Worm (Caenorhabditis elegans) whole organism, young adult: ENCODE data around the gene ifta-2.
A peak's percentile ranks its signal among the peaks of the same experiment; 100 is the strongest.

Source experiments
- B0261.1 ChIP-seq: sonication (generic microtip); optimal IDR thresholded peaks from 2 replicates; lab custom pipeline; 2016; ENCODE audit warnings: mild to moderate bottlenecking, missing genetic modification characterization, moderate library complexity, missing compliant biosample characterization
- F10E7.11 ChIP-seq: sonication (generic microtip); optimal IDR thresholded peaks from 2 replicates; lab custom pipeline; 2017; ENCODE audit warnings: mild to moderate bottlenecking, missing genetic modification characterization, moderate library complexity, missing compliant biosample characterization
- F22D6.2 ChIP-seq: sonication (generic microtip); optimal IDR thresholded peaks from 2 replicates; lab custom pipeline; 2016; ENCODE audit warnings: mild to moderate bottlenecking, missing genetic modification characterization, missing compliant biosample characterization
- F37B4.10 ChIP-seq: fragments of 200-800 bp; sonication (Bioruptor generic); IDR thresholded peaks from 2 replicates; pipeline ENCODE4 v1.3.6; 2022; ENCODE audit warnings: missing genetic modification characterization, missing compliant biosample characterization
- F57A8.1 ChIP-seq: fragments of 200-800 bp; sonication (Bioruptor generic); optimal IDR thresholded peaks from 2 replicates; lab custom pipeline; 2018; ENCODE audit warnings: mild to moderate bottlenecking, missing genetic modification characterization, moderate library complexity, missing compliant biosample characterization
- K12H6.12 ChIP-seq: fragments of 200-800 bp; sonication (Bioruptor generic); optimal IDR thresholded peaks from 2 replicates; lab custom pipeline; 2018; ENCODE audit warnings: mild to moderate bottlenecking, missing genetic modification characterization, missing compliant biosample characterization
- T26A5.8 ChIP-seq: sonication (generic microtip); optimal IDR thresholded peaks from 2 replicates; lab custom pipeline; 2016; ENCODE audit warnings: missing genetic modification characterization, missing compliant biosample characterization
- Y56A3A.18 ChIP-seq: fragments of 200-800 bp; sonication (Bioruptor generic); IDR thresholded peaks from 2 replicates; pipeline ENCODE4 v1.3.6; 2022; ENCODE audit warnings: missing genetic modification reagents, missing genetic modification characterization, missing compliant biosample characterization
- Y95B8A.8 ChIP-seq: fragments of 200-800 bp; sonication (Bioruptor generic); IDR thresholded peaks from 2 replicates; pipeline ENCODE4 v1.3.6; 2022; ENCODE audit warnings: missing genetic modification reagents, missing genetic modification characterization, missing compliant biosample characterization
- aptf-3 ChIP-seq: fragments of 200-800 bp; sonication (Bioruptor generic); IDR thresholded peaks from 2 replicates; pipeline ENCODE4 v1.3.6; 2022; ENCODE audit warnings: missing genetic modification characterization, missing compliant biosample characterization
- atf-7 ChIP-seq: sonication (generic microtip); optimal IDR thresholded peaks from 2 replicates; lab custom pipeline; 2017; ENCODE audit warnings: mild to moderate bottlenecking, missing genetic modification characterization, missing compliant biosample characterization
- attf-3 ChIP-seq: fragments of 200-800 bp; sonication (Bioruptor generic); conservative IDR thresholded peaks from 2 replicates; pipeline ENCODE4 v1.3.6; 2022; ENCODE audit warnings: missing genetic modification reagents, missing genetic modification characterization, missing compliant biosample characterization
- attf-5 ChIP-seq: fragments of 200-800 bp; sonication (Bioruptor generic); optimal IDR thresholded peaks from 2 replicates; lab custom pipeline; 2018; ENCODE audit warnings: mild to moderate bottlenecking, missing genetic modification characterization, missing compliant biosample characterization
- attf-6 ChIP-seq: fragments of 200-800 bp; sonication (Bioruptor generic); IDR thresholded peaks from 2 replicates; pipeline ENCODE4 v1.3.6; 2022; ENCODE audit warnings: missing genetic modification reagents, missing genetic modification characterization, missing compliant biosample characterization
- bed-2 ChIP-seq: fragments of 200-800 bp; sonication (Bioruptor generic); IDR thresholded peaks from 2 replicates; pipeline ENCODE4 v1.3.6; 2022; ENCODE audit warnings: missing genetic modification reagents, missing genetic modification characterization, missing compliant biosample characterization
- ceh-27 ChIP-seq: fragments of 200-800 bp; sonication (Bioruptor generic); optimal IDR thresholded peaks from 2 replicates; lab custom pipeline; 2018; ENCODE audit warnings: mild to moderate bottlenecking, missing genetic modification characterization, moderate library complexity, missing compliant biosample characterization
- dox-1 ChIP-seq: fragments of 200-800 bp; sonication (Bioruptor generic); IDR thresholded peaks from 2 replicates; pipeline ENCODE4 v1.3.6; 2022; ENCODE audit warnings: missing genetic modification reagents, missing genetic modification characterization, missing compliant biosample characterization
- dpl-1 ChIP-seq: fragments of 150-350 bp; optimal IDR thresholded peaks from 2 replicates; lab custom pipeline; 2014; ENCODE audit warnings: missing biosample characterization, missing genetic modification reagents, missing genetic modification characterization
- egl-18 ChIP-seq: fragments of 200-800 bp; sonication (Bioruptor generic); IDR thresholded peaks from 2 replicates; pipeline ENCODE4 v1.3.6; 2022; ENCODE audit warnings: missing genetic modification reagents, missing genetic modification characterization, missing compliant biosample characterization
- ets-4 ChIP-seq: fragments of 200-800 bp; sonication (Bioruptor generic); optimal IDR thresholded peaks from 2 replicates; lab custom pipeline; 2018; ENCODE audit warnings: mild to moderate bottlenecking, missing genetic modification characterization, missing compliant biosample characterization
- hmg-20 ChIP-seq: fragments of 200-800 bp; sonication (Bioruptor generic); IDR thresholded peaks from 2 replicates; pipeline ENCODE4 v1.3.6; 2022; ENCODE audit warnings: missing genetic modification reagents, missing genetic modification characterization, missing compliant biosample characterization
- hsf-1 ChIP-seq: fragments of 200-800 bp; sonication (Bioruptor generic); IDR thresholded peaks from 2 replicates; pipeline ENCODE4 v1.3.6; 2022; ENCODE audit warnings: missing genetic modification reagents, missing genetic modification characterization, missing compliant biosample characterization
- let-607 ChIP-seq, 2 experiments: fragments of 200-800 bp in 1 of 2; sonication (Bioruptor generic) in 1 of 2; sonication (generic microtip) in 1 of 2; optimal IDR thresholded peaks; 2 replicates each; lab custom pipeline; 2016 to 2018; ENCODE audit warnings: mild to moderate bottlenecking in 2 of 2, missing compliant biosample characterization in 2 of 2, missing genetic modification characterization in 2 of 2, moderate library complexity in 2 of 2, missing genotype in 1 of 2
- lin-40 ChIP-seq: sonication (generic microtip); optimal IDR thresholded peaks from 2 replicates; lab custom pipeline; 2016; ENCODE audit warnings: missing genetic modification characterization, mild to moderate bottlenecking, missing compliant biosample characterization, missing genotype, missing genetic modification reagents
- lin-54 ChIP-seq: fragments of 200-800 bp; sonication (Bioruptor generic); optimal IDR thresholded peaks from 2 replicates; lab custom pipeline; 2018; ENCODE audit warnings: mild to moderate bottlenecking, missing genetic modification characterization, missing compliant biosample characterization
- lir-1 ChIP-seq: fragments of 200-800 bp; sonication (Bioruptor generic); conservative IDR thresholded peaks from 2 replicates; pipeline ENCODE4 v1.3.6; 2022; ENCODE audit warnings: missing genetic modification reagents, missing genetic modification characterization, missing compliant biosample characterization
- lsy-27 ChIP-seq: sonication (generic microtip); optimal IDR thresholded peaks from 2 replicates; lab custom pipeline; 2017; ENCODE audit warnings: missing genetic modification characterization, mild to moderate bottlenecking, missing compliant biosample characterization, antibody characterized with exemption, missing genotype, borderline replicate concordance; ENCODE audit not compliant: insufficient read depth
- madf-3 ChIP-seq: fragments of 200-800 bp; sonication (Bioruptor generic); IDR thresholded peaks from 2 replicates; pipeline ENCODE4 v1.3.6; 2022; ENCODE audit warnings: missing genetic modification reagents, missing genetic modification characterization, missing compliant biosample characterization
- madf-8 ChIP-seq: fragments of 200-800 bp; sonication (Bioruptor generic); conservative IDR thresholded peaks from 2 replicates; pipeline ENCODE4 v1.3.6; 2022; ENCODE audit warnings: missing genetic modification reagents, missing genetic modification characterization, missing compliant biosample characterization
- mcd-1 ChIP-seq: fragments of 200-800 bp; sonication (Bioruptor generic); IDR thresholded peaks from 2 replicates; pipeline ENCODE4 v1.3.6; 2022; ENCODE audit warnings: missing genetic modification reagents, missing genetic modification characterization, missing compliant biosample characterization
- nhr-80 ChIP-seq: sonication (generic microtip); optimal IDR thresholded peaks from 2 replicates; lab custom pipeline; 2016; ENCODE audit warnings: missing genetic modification characterization, missing compliant biosample characterization
- nhr-90 ChIP-seq: sonication (generic microtip); optimal IDR thresholded peaks from 2 replicates; lab custom pipeline; 2016; ENCODE audit warnings: missing genotype, mild to moderate bottlenecking, missing genetic modification characterization, missing compliant biosample characterization
- pbrm-1 ChIP-seq: fragments of 200-800 bp; sonication (Bioruptor generic); IDR thresholded peaks from 2 replicates; pipeline ENCODE4 v1.3.6; 2022; ENCODE audit warnings: missing genetic modification reagents, missing genetic modification characterization, missing compliant biosample characterization
- rcor-1 ChIP-seq: fragments of 200-800 bp; sonication (Bioruptor generic); IDR thresholded peaks from 2 replicates; pipeline ENCODE4 v1.3.6; 2022; ENCODE audit warnings: missing genetic modification reagents, missing genetic modification characterization, missing compliant biosample characterization
- rec-8 ChIP-seq, 2 experiments: sonication (generic microtip); optimal IDR thresholded peaks; 2 replicates each; lab custom pipeline; 2016; ENCODE audit warnings: mild to moderate bottlenecking in 2 of 2, missing genetic modification characterization in 2 of 2, missing genetic modification reagents in 2 of 2, missing genotype in 2 of 2, missing biosample characterization in 1 of 2, missing compliant biosample characterization in 1 of 2, moderate library complexity in 1 of 2
- repo-1 ChIP-seq: sonication (generic microtip); optimal IDR thresholded peaks from 2 replicates; lab custom pipeline; 2017; ENCODE audit warnings: mild to moderate bottlenecking, missing genetic modification characterization, missing compliant biosample characterization
- sea-2 ChIP-seq: fragments of 200-800 bp; sonication (Bioruptor generic); IDR thresholded peaks from 2 replicates; pipeline ENCODE4 v1.3.6; 2022; ENCODE audit warnings: missing genetic modification characterization, missing compliant biosample characterization
- snpc-1.3 ChIP-seq: sonication (generic microtip); optimal IDR thresholded peaks from 2 replicates; lab custom pipeline; 2017; ENCODE audit warnings: missing genetic modification characterization, mild to moderate bottlenecking, missing compliant biosample characterization, antibody characterized with exemption, moderate library complexity, missing genotype, missing genetic modification reagents; ENCODE audit not compliant: insufficient read depth
- tbx-9 ChIP-seq: sonication (generic microtip); optimal IDR thresholded peaks from 2 replicates; lab custom pipeline; 2016; ENCODE audit warnings: borderline replicate concordance, missing genetic modification characterization, inconsistent platforms, missing compliant biosample characterization
- tlf-1 ChIP-seq: fragments of 200-800 bp; sonication (Bioruptor generic); optimal IDR thresholded peaks from 2 replicates; lab custom pipeline; 2018; ENCODE audit warnings: mild to moderate bottlenecking, missing genetic modification characterization, missing compliant biosample characterization
- zfh-2 ChIP-seq: fragments of 200-800 bp; sonication (Bioruptor generic); conservative IDR thresholded peaks from 2 replicates; pipeline ENCODE4 v1.3.6; 2022; ENCODE audit warnings: missing genetic modification reagents, missing genetic modification characterization, missing compliant biosample characterization
- ztf-18 ChIP-seq: sonication (generic microtip); optimal IDR thresholded peaks from 2 replicates; lab custom pipeline; 2016; ENCODE audit warnings: missing genotype, mild to moderate bottlenecking, missing genetic modification characterization, missing compliant biosample characterization
- ztf-25 ChIP-seq: fragments of 200-800 bp; sonication (Bioruptor generic); IDR thresholded peaks from 2 replicates; pipeline ENCODE4 v1.3.6; 2022; ENCODE audit warnings: missing genetic modification reagents, missing genetic modification characterization, missing compliant biosample characterization
- ztf-6 ChIP-seq: fragments of 200-800 bp; sonication (Bioruptor generic); IDR thresholded peaks from 2 replicates; pipeline ENCODE4 v1.3.6; 2022; ENCODE audit warnings: missing genetic modification reagents, missing genetic modification characterization, missing compliant biosample characterization

ifta-2 gene

DNA sequence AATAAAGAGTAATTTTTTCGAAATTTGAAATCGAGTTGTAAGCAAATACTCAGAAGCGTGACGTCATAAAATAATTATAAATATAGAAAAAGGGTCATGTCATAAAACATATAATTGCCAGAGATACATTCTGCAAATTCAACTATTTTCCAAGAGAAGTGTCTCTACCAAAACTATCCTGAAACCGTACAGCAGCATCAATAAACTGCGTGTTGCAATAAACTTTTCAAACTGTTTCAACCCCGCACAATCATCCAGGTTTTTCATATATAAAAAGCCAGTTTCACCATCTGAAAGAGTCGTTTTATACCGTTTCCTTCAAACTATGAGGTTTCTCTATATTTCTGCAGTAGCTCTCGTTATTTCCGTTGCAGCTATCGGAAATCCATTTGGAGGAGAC, 41.6 kb upstream of the ifta-2 start, which contains the start of gene C49C3.11:
C49C3.11 (plus strand) TSS at position 301 of the 400 bp plus-strand sequence.
- TF ChIP-seq egl-18 (GFP tag; lab: Robert Waterston, UW) (no peak), dpl-1 (GFP tag; lab: Kevin White, UChicago) (no peak), Y95B8A.8 (no peak), B0261.1 (tag; lab: Kevin White, UChicago) (no peak), ceh-27 (GFP tag; lab: Kevin White, UChicago) (no peak), sea-2 (GFP tag; lab: Robert Waterston, UW) (no peak), atf-7 (tag; lab: Kevin White, UChicago) (no peak), rcor-1 (GFP tag; lab: Robert Waterston, UW) (no peak), T26A5.8 (no peak), attf-5 (GFP tag; lab: Kevin White, UChicago) (no peak), lin-40 (no peak), hmg-20 (GFP tag; lab: Robert Waterston, UW) (no peak), let-607 (tag; optimal IDR thresholded peaks at IDR 0.05; lab: Kevin White, UChicago) (no peak), F22D6.2 (tag; lab: Kevin White, UChicago) (no peak), tbx-9 (no peak), ztf-6 (GFP tag; lab: Robert Waterston, UW) (no peak), ztf-25 (GFP tag; lab: Robert Waterston, UW) (no peak), hsf-1 (GFP tag; lab: Robert Waterston, UW) (no peak)

- TF ChIP-seq madf-3 (GFP tag; lab: Robert Waterston, UW) (no peak), tlf-1 (no peak), F10E7.11 (tag; lab: Kevin White, UChicago) (no peak), snpc-1.3 (no peak), attf-6 (no peak), ztf-18 (no peak), T26A5.8 (no peak), lsy-27 (no peak), nhr-90 (no peak), F37B4.10 (GFP tag; lab: Robert Waterston, UW) (no peak), F57A8.1 (GFP tag; lab: Kevin White, UChicago) (no peak), lin-54 (GFP tag; lab: Kevin White, UChicago) (no peak), rec-8 (tag; optimal IDR thresholded peaks at IDR 0.05; lab: Kevin White, UChicago) (no peak)
These were observed 40.8 kb upstream of the ifta-2 start, which contains the start of gene C49C3.21 for ce11 chrIV:17342667-17343066. Gene C49C3.21, plus strand, starts transcription at chrIV:17342967.

DNA sequence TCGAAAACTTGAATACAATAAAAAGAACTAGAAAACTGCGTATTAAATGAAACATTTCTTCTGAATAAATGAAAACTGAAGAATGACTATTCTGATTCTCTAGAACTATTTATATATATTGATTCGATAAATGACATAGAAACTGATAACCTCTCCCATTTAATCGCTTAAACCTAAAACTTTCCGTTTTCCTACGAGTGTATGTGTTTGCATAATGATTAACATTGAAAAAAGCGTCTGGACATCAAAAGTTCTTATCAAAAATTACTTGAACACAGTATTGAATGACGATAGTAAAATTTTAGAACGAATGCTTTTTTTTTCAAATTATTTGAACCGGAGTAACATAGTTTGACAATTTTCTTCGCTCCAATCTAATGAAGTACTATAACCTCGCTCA, 40.3 kb upstream of the ifta-2 start, which contains the start of gene C49C3.9:
C49C3.9 (minus strand) TSS at position 136 of the 400 bp plus-strand sequence.
- TF ChIP-seq zfh-2 (no peak), Y56A3A.18 (GFP tag; lab: Robert Waterston, UW) (no peak), ets-4 (GFP tag; lab: Kevin White, UChicago) (peak; percentile 20), nhr-80 (peak; percentile 80), madf-8 (GFP tag; lab: Robert Waterston, UW) (no peak)

DNA sequence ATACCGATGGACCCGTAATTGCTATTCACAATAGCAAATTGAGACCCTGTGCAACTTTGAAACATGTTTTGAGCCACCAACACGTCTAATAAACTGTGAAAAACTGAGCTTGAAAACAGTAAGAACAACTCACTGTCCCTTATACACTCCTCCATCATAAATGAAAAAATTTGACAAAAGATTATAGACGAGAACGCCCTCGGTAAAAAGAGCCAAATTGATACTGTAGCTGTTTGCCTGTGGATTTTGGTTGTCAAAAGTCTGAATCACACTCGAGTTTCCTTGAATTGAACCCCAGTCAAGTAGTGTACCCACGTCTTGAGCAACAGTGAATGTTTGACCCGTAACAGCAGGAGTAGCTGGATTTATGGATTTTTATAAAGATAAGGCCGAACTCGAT, 39.2 kb upstream of the ifta-2 start:
- TF ChIP-seq F10E7.11 (tag; lab: Kevin White, UChicago) (no peak), dox-1 (GFP tag; lab: Robert Waterston, UW) (no peak), bed-2 (GFP tag; lab: Robert Waterston, UW) (no peak), repo-1 (no peak), pbrm-1 (GFP tag; lab: Robert Waterston, UW) (no peak), attf-5 (GFP tag; lab: Kevin White, UChicago) (no peak), mcd-1 (GFP tag; lab: Robert Waterston, UW) (no peak), lsy-27 (no peak), aptf-3 (no peak), attf-3 (GFP tag; lab: Robert Waterston, UW) (no peak), lir-1 (GFP tag; lab: Robert Waterston, UW) (no peak), nhr-80 (no peak), hmg-20 (GFP tag; lab: Robert Waterston, UW) (no peak), K12H6.12 (tag; lab: Kevin White, UChicago) (no peak), B0261.1 (tag; lab: Kevin White, UChicago) (no peak)
